Worm (Caenorhabditis elegans): ENCODE results near the gene R04B5.7.

DNA sequence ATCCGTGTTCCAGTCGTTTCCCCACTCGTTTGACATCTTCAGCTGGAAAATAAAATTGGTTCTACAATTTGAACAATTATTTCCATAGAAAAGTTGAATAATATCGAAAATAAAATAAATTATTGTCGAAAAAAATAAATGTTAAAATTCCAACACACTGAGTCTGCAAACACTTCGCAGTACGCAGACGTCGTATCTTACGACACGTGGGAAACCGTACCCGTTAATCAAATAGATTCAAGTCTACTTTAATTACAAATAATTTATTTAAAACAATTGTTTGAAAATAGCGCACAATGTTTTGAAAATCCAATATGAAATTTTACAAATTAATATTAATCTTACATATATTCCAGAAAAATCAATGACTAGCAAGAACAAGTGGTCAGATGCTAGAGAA, 35.5 kb downstream of the R04B5.7 start, which contains the start of gene yif-1:
- TF ChIP-seq flt-1 (GFP tag; IDR thresholded peaks at IDR 0.05) (no peak), ztf-29 (GFP tag; IDR thresholded peaks at IDR 0.05) (no peak), cog-1 (tag; optimal IDR thresholded peaks at IDR 0.05) (no peak), klf-2 (GFP tag; conservative IDR thresholded peaks at IDR 0.05) (no peak)
